Fruit fly (Drosophila melanogaster) S2 (cell line): Measurements from ENCODE around the gene Trhn.

Source experiments
- CG8478 ChIP-seq: fragments of >200 bp; optimal IDR thresholded peaks from 2 replicates; lab custom pipeline; 2018
- CTCF ChIP-seq, 2 experiments: fragments of >200 bp; optimal IDR thresholded peaks; 2 replicates each; lab custom pipeline; 2018

DNA sequence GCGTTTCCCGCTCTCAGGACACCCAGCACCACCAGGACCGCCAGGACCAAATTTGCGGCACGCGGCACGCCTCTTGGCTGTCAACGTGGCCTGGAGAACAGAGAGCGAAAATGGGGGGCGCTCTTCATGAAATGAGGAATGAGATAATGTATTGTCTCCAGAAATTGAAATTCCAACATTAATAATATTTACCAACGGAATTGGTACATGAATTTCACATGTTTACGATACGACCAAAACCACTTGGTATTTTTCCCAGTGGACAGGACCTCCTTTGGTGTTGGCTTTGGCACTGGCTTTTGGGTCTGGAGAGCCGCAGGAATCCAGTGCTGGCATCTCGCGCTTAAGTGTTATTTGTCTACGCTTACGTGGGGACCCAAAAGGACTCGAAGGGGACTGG lies 9.5 kb downstream of the Trhn start:
- no peak for TF ChIP-seq CTCF (optimal IDR thresholded peaks at IDR 0.05; lab: Kevin White, UChicago)
- no peak for TF ChIP-seq CG8478 (lab: Kevin White, UChicago)
